Worm (Caenorhabditis elegans): ENCODE results near the gene Y8A9A.2.

- TF ChIP-seq elt-1 (tag; optimal IDR thresholded peaks at IDR 0.05) (no peak), sea-2 (GFP tag; optimal IDR thresholded peaks at IDR 0.05) (no peak), ztf-11 (tag; optimal IDR thresholded peaks at IDR 0.05) (no peak), elt-2 (tag; optimal IDR thresholded peaks at IDR 0.05) (no peak), snpc-4 (tag; optimal IDR thresholded peaks at IDR 0.05) (no peak), pha-4 (tag; optimal IDR thresholded peaks at IDR 0.05) (no peak), nhr-11 (tag; optimal IDR thresholded peaks at IDR 0.05) (no peak), fos-1 (tag; optimal IDR thresholded peaks at IDR 0.05) (no peak), ZK546.5 (tag; optimal IDR thresholded peaks at IDR 0.05) (no peak), aly-2 (tag; optimal IDR thresholded peaks at IDR 0.05) (no peak)
These were observed 11.5 kb downstream of the Y8A9A.2 start, which contains the start of gene F54D10.4 for ce11 chrII:3806964-3807363.

Measured in whole organism, L3 larva.